Worm (Caenorhabditis elegans) whole organism, early embryonic: ENCODE measurements around the gene glod-4.

Experiments used
- B0310.2 ChIP-seq: sonication (generic microtip); optimal IDR thresholded peaks from 2 replicates; lab custom pipeline; 2016; ENCODE audit warnings: mild to moderate bottlenecking, missing genetic modification characterization, missing compliant biosample characterization
- F13C5.2 ChIP-seq: sonication (generic microtip); optimal IDR thresholded peaks from 2 replicates; lab custom pipeline; 2017; ENCODE audit warnings: mild to moderate bottlenecking, missing genetic modification characterization, inconsistent platforms, missing compliant biosample characterization
- aly-1 ChIP-seq: sonication (generic microtip); optimal IDR thresholded peaks from 2 replicates; lab custom pipeline; 2016; ENCODE audit warnings: missing genetic modification characterization, missing compliant biosample characterization
- ama-1 ChIP-seq: fragments of 150-350 bp; optimal IDR thresholded peaks from 2 replicates; lab custom pipeline; 2014
- ceh-13 ChIP-seq: fragments of 200-800 bp; sonication (Bioruptor generic); optimal IDR thresholded peaks from 2 replicates; lab custom pipeline; 2018; ENCODE audit warnings: mild to moderate bottlenecking, missing genetic modification characterization, missing compliant biosample characterization
- ceh-36 ChIP-seq: sonication (generic microtip); optimal IDR thresholded peaks from 2 replicates; lab custom pipeline; 2016; ENCODE audit warnings: missing genetic modification characterization, inconsistent platforms, missing compliant biosample characterization
- flt-1 ChIP-seq: fragments of 200-800 bp; sonication (Bioruptor generic); IDR thresholded peaks from 2 replicates; pipeline ENCODE4 v1.3.6; 2022; ENCODE audit warnings: missing genetic modification characterization, missing compliant biosample characterization
- hmbx-1 ChIP-seq: sonication (generic microtip); optimal IDR thresholded peaks from 2 replicates; lab custom pipeline; 2016; ENCODE audit warnings: mild to moderate bottlenecking, missing genetic modification characterization, missing compliant biosample characterization
- hmg-4 ChIP-seq: fragments of 200-800 bp; sonication (Bioruptor generic); optimal IDR thresholded peaks from 2 replicates; lab custom pipeline; 2018; ENCODE audit warnings: mild to moderate bottlenecking, missing genetic modification characterization, missing compliant biosample characterization
- hnd-1 ChIP-seq: sonication (generic microtip); optimal IDR thresholded peaks from 2 replicates; lab custom pipeline; 2016; ENCODE audit warnings: missing genetic modification characterization, missing compliant biosample characterization
- pes-1 ChIP-seq: fragments of 200-800 bp; sonication (Bioruptor generic); IDR thresholded peaks from 2 replicates; pipeline ENCODE4 v1.3.6; 2022; ENCODE audit warnings: missing genetic modification reagents, missing genetic modification characterization, missing compliant biosample characterization
- scrt-1 ChIP-seq: fragments of 200-800 bp; sonication (Bioruptor generic); IDR thresholded peaks from 2 replicates; pipeline ENCODE4 v1.3.6; 2022; ENCODE audit warnings: missing genetic modification characterization, missing compliant biosample characterization
- sea-1 ChIP-seq: fragments of 200-800 bp; sonication (Bioruptor generic); conservative IDR thresholded peaks from 2 replicates; pipeline ENCODE4 v1.3.6; 2022; ENCODE audit warnings: missing genetic modification characterization, missing compliant biosample characterization
- tbx-11 ChIP-seq: fragments of 200-800 bp; sonication (Bioruptor generic); IDR thresholded peaks from 2 replicates; pipeline ENCODE4 v1.3.6; 2022; ENCODE audit warnings: missing genetic modification characterization, missing compliant biosample characterization
- tbx-37 ChIP-seq: fragments of 200-800 bp; sonication (Bioruptor generic); conservative IDR thresholded peaks from 2 replicates; pipeline ENCODE4 v1.3.6; 2022; ENCODE audit warnings: missing genetic modification reagents, missing genetic modification characterization, missing compliant biosample characterization
- tra-4 ChIP-seq: sonication (generic microtip); optimal IDR thresholded peaks from 2 replicates; lab custom pipeline; 2017; ENCODE audit warnings: missing genetic modification characterization, missing compliant biosample characterization

Gene glod-4

ce11 chrIII:4195306-4196008, 42.1 kb downstream of the glod-4 start:
- TF ChIP-seq hmbx-1 (no peak), tbx-37 (GFP tag; lab: Robert Waterston, UW) (0 out of 2 replicates have a peak, but pooled peaks have one; percentile 5), F13C5.2 (no peak), hnd-1 (no peak), aly-1 (tag; lab: Kevin White, UChicago) (no peak), ceh-13 (GFP tag; lab: Kevin White, UChicago) (no peak), ama-1 (lab: Kevin White, UChicago) (no peak), flt-1 (GFP tag; lab: Robert Waterston, UW) (no peak), tra-4 (tag; lab: Kevin White, UChicago) (no peak), sea-1 (GFP tag; lab: Robert Waterston, UW) (0 out of 2 replicates have a peak, but pooled peaks have one; percentile 35), B0310.2 (tag; lab: Kevin White, UChicago) (no peak)

DNA sequence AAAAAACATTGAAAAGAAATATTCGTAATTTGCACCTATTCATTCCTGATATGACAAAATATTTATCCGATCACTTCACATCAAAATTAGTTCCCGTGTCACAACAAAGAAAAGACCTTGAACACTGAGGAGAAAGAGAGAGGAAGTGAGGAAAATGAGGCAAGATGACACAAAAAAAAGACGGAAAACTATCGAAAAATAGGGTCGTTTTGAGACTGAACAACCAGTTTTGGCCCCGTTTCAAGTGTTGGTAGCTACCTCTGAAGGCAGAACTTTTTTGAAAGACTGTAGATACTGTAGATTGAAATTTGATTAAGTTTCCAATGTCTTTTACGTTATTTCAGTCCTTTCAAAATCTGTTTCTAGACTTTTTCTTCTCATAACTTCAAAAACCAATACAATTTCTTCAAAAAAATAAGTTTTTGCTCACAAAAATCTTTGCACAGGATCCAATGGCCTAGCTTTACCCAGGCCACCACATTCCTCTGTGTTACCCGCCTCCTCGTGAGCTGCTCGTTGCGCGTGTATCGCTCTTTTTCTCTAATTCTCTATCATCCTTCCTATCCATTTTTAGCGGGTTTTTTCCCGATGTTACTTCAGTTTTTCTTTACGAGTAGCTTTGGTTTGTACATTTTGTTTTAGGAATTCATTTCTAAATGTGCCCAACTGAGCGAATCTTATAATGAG, 43.0 kb downstream of the glod-4 start:
- TF ChIP-seq hnd-1 (no peak), tbx-37 (GFP tag; lab: Robert Waterston, UW) (peak; percentile 59; the same call in 1 of the 2 replicates), ceh-13 (GFP tag; lab: Kevin White, UChicago) (no peak), hmg-4 (GFP tag; lab: Kevin White, UChicago) (peak; percentile 41)

ce11 chrIII:4196988-4197384, 43.6 kb downstream of the glod-4 start, which contains the start of gene asd-1:
TSS of gene asd-1 (plus strand) at chrIII:4197285.
- TF ChIP-seq ceh-36 (no peak), tbx-37 (GFP tag; lab: Robert Waterston, UW) (no peak), scrt-1 (GFP tag; lab: Robert Waterston, UW) (no peak), hmg-4 (GFP tag; lab: Kevin White, UChicago) (no peak), aly-1 (tag; lab: Kevin White, UChicago) (no peak), F13C5.2 (no peak), ama-1 (lab: Kevin White, UChicago) (no peak), tra-4 (tag; lab: Kevin White, UChicago) (no peak), hmbx-1 (no peak), flt-1 (GFP tag; lab: Robert Waterston, UW) (no peak)

DNA sequence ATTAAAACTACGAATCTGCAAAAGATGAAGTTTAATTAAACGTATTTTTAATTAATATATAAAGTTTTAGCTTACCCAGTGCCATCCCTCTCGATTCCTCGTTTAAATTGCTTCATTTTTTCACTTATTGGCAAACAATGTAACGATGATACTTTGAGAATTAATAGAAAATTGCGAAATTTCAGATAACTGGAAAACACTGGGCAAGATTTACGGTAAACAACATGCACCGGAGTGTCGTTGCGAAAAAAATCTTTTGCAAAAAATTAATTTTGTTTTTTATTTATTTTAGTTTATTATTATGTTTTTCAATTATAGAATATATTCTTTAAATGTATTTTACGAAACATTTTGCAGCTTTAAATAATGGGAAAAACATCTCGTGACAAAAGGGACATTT, 50.7 kb downstream of the glod-4 start, which contains the start of the genes pelo-1 and R74.7:
Gene pelo-1, minus strand, starts transcription at position 151 of the 400 bp plus-strand sequence.
Gene R74.7, plus strand, starts transcription at position 358 of the 400 bp plus-strand sequence.
- TF ChIP-seq hmg-4 (GFP tag; lab: Kevin White, UChicago), result no peak
- no peak for TF ChIP-seq F13C5.2
- TF ChIP-seq tbx-11 (GFP tag; lab: Robert Waterston, UW), result no peak
- TF ChIP-seq B0310.2 (tag; lab: Kevin White, UChicago), result no peak
- TF ChIP-seq aly-1 (tag; lab: Kevin White, UChicago), result no peak
- no peak for TF ChIP-seq sea-1 (GFP tag; lab: Robert Waterston, UW)
- TF ChIP-seq hmbx-1, result no peak
- no peak for TF ChIP-seq ceh-36
- no peak for TF ChIP-seq hnd-1
- TF ChIP-seq tra-4 (tag; lab: Kevin White, UChicago), result no peak
- no peak for TF ChIP-seq flt-1 (GFP tag; lab: Robert Waterston, UW)
- no peak for TF ChIP-seq pes-1
